Fruit fly (Drosophila melanogaster) whole organism, embryonic: ENCODE measurements around the gene nol.
A peak's percentile ranks its signal among the peaks of the same experiment; 100 is the strongest.

Experiments used
- Ada2b ChIP-seq: fragments of 200-800 bp; sonication (Bioruptor generic); IDR thresholded peaks from 2 replicates; pipeline ENCODE4 v1.3.6; 2022; ENCODE audit warnings: missing biosample characterization, missing genetic modification characterization
- Atf6 ChIP-seq: fragments of 200-800 bp; sonication (Bioruptor generic); IDR thresholded peaks from 2 replicates; pipeline ENCODE4 v1.3.6; 2022; ENCODE audit warnings: missing biosample characterization, missing genetic modification characterization
- BEAF-32 ChIP-seq: fragments of 200-800 bp; sonication (Bioruptor generic); optimal IDR thresholded peaks from 3 replicates; lab custom pipeline; 2017; ENCODE audit warnings: missing biosample characterization, missing genetic modification characterization, mild to moderate bottlenecking, moderate library complexity, missing genetic modification reagents
- CG1024 ChIP-seq: fragments of 200-800 bp; sonication (Bioruptor generic); IDR thresholded peaks from 2 replicates; pipeline ENCODE4 v1.3.6; 2022; ENCODE audit warnings: missing biosample characterization, missing genetic modification characterization
- CG10366 ChIP-seq: fragments of 200-800 bp; sonication (Bioruptor generic); IDR thresholded peaks from 2 replicates; pipeline ENCODE4 v1.3.6; 2022; ENCODE audit warnings: missing biosample characterization, missing genetic modification characterization
- CG11456 ChIP-seq: fragments of 200-800 bp; sonication (Bioruptor generic); IDR thresholded peaks from 3 replicates; pipeline ENCODE4 v1.3.6; 2022; ENCODE audit warnings: missing biosample characterization, missing genetic modification characterization
- CG11695 ChIP-seq: fragments of 200-800 bp; sonication (Bioruptor generic); IDR thresholded peaks from 3 replicates; pipeline ENCODE4 v1.3.6; 2022; ENCODE audit warnings: missing biosample characterization, missing genetic modification characterization
- CG12104 ChIP-seq: fragments of 200-800 bp; sonication (Bioruptor generic); optimal IDR thresholded peaks from 3 replicates; lab custom pipeline; 2016; ENCODE audit warnings: missing biosample characterization, missing genetic modification characterization
- CG13775 ChIP-seq: fragments of 200-800 bp; sonication (Bioruptor generic); optimal IDR thresholded peaks from 3 replicates; lab custom pipeline; 2017; ENCODE audit warnings: missing biosample characterization, mild to moderate bottlenecking, missing genetic modification characterization
- CG15073 ChIP-seq: fragments of 200-800 bp; sonication (Bioruptor generic); optimal IDR thresholded peaks from 2 replicates; lab custom pipeline; 2016; ENCODE audit warnings: missing biosample characterization, missing genetic modification characterization
- CG17328 ChIP-seq: fragments of 200-800 bp; sonication (Bioruptor generic); IDR thresholded peaks from 2 replicates; pipeline ENCODE4 v1.3.6; 2022; ENCODE audit warnings: missing biosample characterization, missing genetic modification characterization
- CG17568 ChIP-seq: fragments of 200-800 bp; sonication (Bioruptor generic); optimal IDR thresholded peaks from 2 replicates; lab custom pipeline; 2018; ENCODE audit warnings: missing biosample characterization, mild to moderate bottlenecking, missing genetic modification characterization, moderate library complexity
- CG17612 ChIP-seq: fragments of 200-800 bp; sonication (Bioruptor generic); IDR thresholded peaks from 2 replicates; pipeline ENCODE4 v1.3.6; 2022; ENCODE audit warnings: missing biosample characterization, missing genetic modification characterization
- CG2202 ChIP-seq: fragments of 200-800 bp; sonication (Bioruptor generic); optimal IDR thresholded peaks from 2 replicates; lab custom pipeline; 2018; ENCODE audit warnings: missing biosample characterization, mild to moderate bottlenecking, missing genetic modification characterization
- CG2678 ChIP-seq: fragments of 200-800 bp; sonication (Bioruptor generic); optimal IDR thresholded peaks from 3 replicates; lab custom pipeline; 2019; ENCODE audit warnings: missing biosample characterization, mild to moderate bottlenecking, missing genetic modification characterization, moderate library complexity
- CG3847 ChIP-seq: fragments of 200-800 bp; sonication (Bioruptor generic); IDR thresholded peaks from 2 replicates; pipeline ENCODE4 v1.3.6; 2022; ENCODE audit warnings: missing biosample characterization, missing genetic modification characterization
- CG42726 ChIP-seq: fragments of 200-800 bp; sonication (Bioruptor generic); IDR thresholded peaks from 2 replicates; pipeline ENCODE4 v1.3.6; 2022; ENCODE audit warnings: missing biosample characterization, missing genetic modification characterization; ENCODE audit not compliant: partially characterized antibody
- CG43689 ChIP-seq: fragments of 200-800 bp; sonication (Bioruptor generic); IDR thresholded peaks from 2 replicates; pipeline ENCODE4 v1.3.6; 2022; ENCODE audit warnings: missing biosample characterization, missing genetic modification characterization
- CG4404 ChIP-seq: fragments of 200-800 bp; sonication (Bioruptor generic); IDR thresholded peaks from 2 replicates; pipeline ENCODE4 v1.3.6; 2022; ENCODE audit warnings: missing biosample characterization, missing genetic modification characterization
- CG7928 ChIP-seq: fragments of 200-800 bp; sonication (Bioruptor generic); optimal IDR thresholded peaks from 2 replicates; lab custom pipeline; 2017; ENCODE audit warnings: missing biosample characterization, mild to moderate bottlenecking, missing genetic modification characterization
- CG7963 ChIP-seq: fragments of 200-800 bp; sonication (Bioruptor generic); IDR thresholded peaks from 3 replicates; pipeline ENCODE4 v1.3.6; 2022; ENCODE audit warnings: missing biosample characterization, missing genetic modification characterization; ENCODE audit not compliant: partially characterized antibody
- CG8478 ChIP-seq: fragments of >200 bp; optimal IDR thresholded peaks from 2 replicates; lab custom pipeline; 2018
- CG9215 ChIP-seq: fragments of 200-800 bp; sonication (Bioruptor generic); IDR thresholded peaks from 2 replicates; pipeline ENCODE4 v1.3.6; 2022; ENCODE audit warnings: missing biosample characterization, missing genetic modification characterization
- D19B ChIP-seq: fragments of 200-800 bp; sonication (Bioruptor generic); optimal IDR thresholded peaks from 2 replicates; lab custom pipeline; 2017; ENCODE audit warnings: missing biosample characterization, mild to moderate bottlenecking, missing genetic modification characterization
- Dbx ChIP-seq: fragments of 200-800 bp; sonication (Bioruptor generic); IDR thresholded peaks from 3 replicates; pipeline ENCODE4 v1.3.6; 2022; ENCODE audit warnings: missing biosample characterization, missing genetic modification characterization
- Drgx ChIP-seq: fragments of 200-800 bp; sonication (Bioruptor generic); IDR thresholded peaks from 2 replicates; pipeline ENCODE4 v1.3.6; 2022; ENCODE audit warnings: missing biosample characterization, missing genetic modification characterization
- Elba2 ChIP-seq: fragments of 200-800 bp; sonication (Bioruptor generic); optimal IDR thresholded peaks from 3 replicates; lab custom pipeline; 2016; ENCODE audit warnings: missing biosample characterization, missing genetic modification characterization
- Gug ChIP-seq: fragments of 200-800 bp; sonication (Bioruptor generic); IDR thresholded peaks from 4 replicates; pipeline ENCODE4 v1.3.6; 2022; ENCODE audit warnings: missing biosample characterization, missing genetic modification characterization
- Pdp1 ChIP-seq, 2 experiments: fragments of 200-800 bp; sonication (Bioruptor generic); optimal IDR thresholded peaks; 3 replicates each; lab custom pipeline; 2016; ENCODE audit warnings: missing biosample characterization in 2 of 2, missing genetic modification characterization in 2 of 2, mild to moderate bottlenecking in 1 of 2, moderate library complexity in 1 of 2
- Scr ChIP-seq: fragments of 200-800 bp; sonication (Bioruptor generic); IDR thresholded peaks from 2 replicates; pipeline ENCODE4 v1.3.6; 2022; ENCODE audit warnings: missing biosample characterization, missing genetic modification characterization; ENCODE audit not compliant: partially characterized antibody
- Six4 ChIP-seq: fragments of 200-800 bp; sonication (Bioruptor generic); optimal IDR thresholded peaks from 2 replicates; lab custom pipeline; 2016; ENCODE audit warnings: missing biosample characterization, missing genetic modification characterization
- Sry-β ChIP-seq: fragments of 200-800 bp; sonication (Bioruptor generic); optimal IDR thresholded peaks from 2 replicates; lab custom pipeline; 2018; ENCODE audit warnings: missing biosample characterization, mild to moderate bottlenecking, missing genetic modification characterization, moderate library complexity
- TFAM ChIP-seq: fragments of 200-800 bp; sonication (Bioruptor generic); optimal IDR thresholded peaks from 2 replicates; lab custom pipeline; 2017; ENCODE audit warnings: missing biosample characterization, missing genetic modification characterization, inconsistent platforms
- Trl ChIP-seq, 3 experiments: fragments of >200 bp in 2 of 3; fragments of 200-800 bp in 1 of 3; sonication (Bioruptor generic) in 1 of 3; optimal IDR thresholded peaks; 2 replicates in 1 of 3; 3 replicates in 2 of 3; lab custom pipeline; 2016 to 2017; ENCODE audit warnings: missing biosample characterization in 1 of 3, missing genetic modification characterization in 1 of 3
- Xbp1 ChIP-seq: fragments of 200-800 bp; sonication (Bioruptor generic); optimal IDR thresholded peaks from 3 replicates; lab custom pipeline; 2016; ENCODE audit warnings: missing biosample characterization, mild to moderate bottlenecking, missing genetic modification characterization
- cato ChIP-seq: fragments of 200-800 bp; sonication (Bioruptor generic); optimal IDR thresholded peaks from 2 replicates; lab custom pipeline; 2016; ENCODE audit warnings: missing biosample characterization, missing genetic modification characterization, borderline replicate concordance
- cwo ChIP-seq: fragments of 200-800 bp; sonication (Bioruptor generic); optimal IDR thresholded peaks from 3 replicates; lab custom pipeline; 2017; ENCODE audit warnings: missing biosample characterization, missing genetic modification characterization, mild to moderate bottlenecking, moderate library complexity, missing genetic modification reagents
- ems ChIP-seq: fragments of 200-800 bp; sonication (Bioruptor generic); optimal IDR thresholded peaks from 3 replicates; lab custom pipeline; 2016; ENCODE audit warnings: missing biosample characterization, missing genetic modification characterization
- gem ChIP-seq: fragments of 200-800 bp; sonication (Bioruptor generic); optimal IDR thresholded peaks from 2 replicates; lab custom pipeline; 2019; ENCODE audit warnings: missing biosample characterization, mild to moderate bottlenecking, missing genetic modification characterization, moderate library complexity
- maf-S ChIP-seq: fragments of 200-800 bp; sonication (Bioruptor generic); optimal IDR thresholded peaks from 2 replicates; lab custom pipeline; 2016; ENCODE audit warnings: missing biosample characterization, missing genetic modification characterization
- odd ChIP-seq: fragments of 200-800 bp; sonication (Bioruptor generic); optimal IDR thresholded peaks from 2 replicates; lab custom pipeline; 2017; ENCODE audit warnings: missing biosample characterization, mild to moderate bottlenecking, missing genetic modification characterization
- org-1 ChIP-seq: fragments of 200-800 bp; sonication (Bioruptor generic); optimal IDR thresholded peaks from 2 replicates; lab custom pipeline; 2017; ENCODE audit warnings: missing biosample characterization, missing genetic modification characterization
- pho ChIP-seq: fragments of 200-800 bp; sonication (Bioruptor generic); optimal IDR thresholded peaks from 2 replicates; lab custom pipeline; 2016; ENCODE audit warnings: missing biosample characterization, missing genetic modification characterization
- salm ChIP-seq: fragments of 200-800 bp; sonication (Bioruptor generic); optimal IDR thresholded peaks from 2 replicates; lab custom pipeline; 2018; ENCODE audit warnings: missing biosample characterization, mild to moderate bottlenecking, missing genetic modification characterization
- sc ChIP-seq, 3 experiments: fragments of >200 bp in 2 of 3; fragments of 200-800 bp in 1 of 3; sonication (Bioruptor generic) in 1 of 3; optimal IDR thresholded peaks; 2 replicates in 2 of 3; 3 replicates in 1 of 3; lab custom pipeline; 2017; ENCODE audit warnings: mild to moderate bottlenecking in 1 of 3, missing biosample characterization in 1 of 3, missing genetic modification characterization in 1 of 3, missing genetic modification reagents in 1 of 3
- shn ChIP-seq: fragments of 200-800 bp; sonication (Bioruptor generic); optimal IDR thresholded peaks from 3 replicates; lab custom pipeline; 2016; ENCODE audit warnings: missing biosample characterization, missing genetic modification characterization
- slp2 ChIP-seq: fragments of 200-800 bp; sonication (Bioruptor generic); optimal IDR thresholded peaks from 2 replicates; lab custom pipeline; 2016; ENCODE audit warnings: missing biosample characterization, missing genetic modification characterization
- vfl ChIP-seq: fragments of 200-800 bp; sonication (Bioruptor generic); optimal IDR thresholded peaks from 2 replicates; lab custom pipeline; 2016; ENCODE audit warnings: missing biosample characterization, missing genetic modification characterization
- zfh2 ChIP-seq: fragments of 200-800 bp; sonication (Bioruptor generic); optimal IDR thresholded peaks from 2 replicates; lab custom pipeline; 2016; ENCODE audit warnings: missing biosample characterization, missing genetic modification characterization

The nol gene

DNA sequence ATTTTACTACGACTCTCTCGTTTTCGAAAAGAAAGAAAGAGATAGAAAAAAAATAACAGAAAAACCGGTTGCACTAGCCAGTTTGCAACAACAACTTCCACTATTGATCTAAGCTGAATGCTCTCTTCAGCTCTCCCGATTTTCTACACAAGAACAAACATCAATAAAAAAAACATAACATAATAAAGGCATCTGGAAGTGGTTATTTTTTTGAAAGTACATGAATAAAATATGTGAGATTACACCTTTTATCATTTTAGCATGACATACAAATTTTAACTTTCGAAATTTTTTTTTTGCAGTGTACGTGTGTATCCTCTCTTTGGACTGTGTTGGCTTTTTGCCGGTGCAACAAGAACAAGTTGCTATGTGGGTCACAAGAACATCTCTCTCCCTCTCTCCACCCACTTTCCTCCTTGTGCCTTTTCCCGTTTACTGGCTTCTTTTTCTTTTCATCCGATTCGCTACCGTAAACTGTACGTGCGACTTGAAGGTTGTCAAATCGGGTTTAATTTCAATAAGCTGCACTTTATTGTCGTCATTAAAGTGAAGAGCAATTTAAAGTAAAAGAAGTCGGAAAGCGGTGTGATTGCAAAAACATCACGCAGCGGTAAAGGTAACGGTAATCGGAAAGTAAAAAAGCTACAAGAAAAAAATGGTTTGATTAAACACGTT is 45.9 kb upstream of the nol start (continued):
- TF ChIP-seq cato (GFP tag; lab: Kevin White, UChicago) (peak; percentile 95), CG15073 (GFP tag; lab: Kevin White, UChicago) (peak; percentile 78), shn (GFP tag; lab: Kevin White, UChicago) (peak; percentile 92), CG2678 (tag; lab: Kevin White, UChicago) (peak; percentile 97), CG42726 (GFP tag; lab: Robert Waterston, UW) (no peak), CG8478 (no peak), CG3847 (GFP tag; lab: Robert Waterston, UW) (peak; percentile 90), CG13775 (GFP tag; lab: Kevin White, UChicago) (peak; percentile 94), CG43689 (peak; percentile 89), Trl (optimal IDR thresholded peaks at IDR 0.05; lab: Kevin White, UChicago) (peak; percentile 35 to 55), Trl (GFP tag; optimal IDR thresholded peaks at IDR 0.05; lab: Kevin White, UChicago) (peak; percentile 97), cwo (GFP tag; lab: Kevin White, UChicago) (peak; percentile 91), slp2 (peak; percentile 96), CG11695 (peak; percentile 94), CG9215 (GFP tag; lab: Robert Waterston, UW) (peak; percentile 78), CG10366 (peak; percentile 96), TFAM (GFP tag; lab: Kevin White, UChicago) (peak; percentile 71), CG4404 (GFP tag; lab: Robert Waterston, UW) (peak; percentile 91), maf-S (GFP tag; lab: Kevin White, UChicago) (peak; percentile 93), sc (optimal IDR thresholded peaks at IDR 0.05; lab: Kevin White, UChicago) (no peak), sc (GFP tag; optimal IDR thresholded peaks at IDR 0.05; lab: Kevin White, UChicago) (peak; percentile 94), odd (GFP tag; lab: Kevin White, UChicago) (peak; percentile 95), Atf6 (GFP tag; lab: Robert Waterston, UW) (peak; percentile 93), CG7928 (GFP tag; lab: Kevin White, UChicago) (peak; percentile 61), Pdp1 (GFP tag; optimal IDR thresholded peaks at IDR 0.05; lab: Kevin White, UChicago) (peak; percentile 95 to 97), Scr (GFP tag; lab: Robert Waterston, UW) (no peak), Six4 (GFP tag; lab: Kevin White, UChicago) (peak; percentile 96), Elba2 (GFP tag; lab: Kevin White, UChicago) (peak; percentile 82), vfl (peak; percentile 76), D19B (GFP tag; lab: Kevin White, UChicago) (peak; percentile 66), Drgx (GFP tag; lab: Robert Waterston, UW) (peak; percentile 99), CG7963 (GFP tag; lab: Robert Waterston, UW) (no peak), CG12104 (GFP tag; lab: Kevin White, UChicago) (peak; percentile 96), CG11456 (GFP tag; lab: Robert Waterston, UW) (peak; percentile 90), CG1024 (GFP tag; lab: Robert Waterston, UW) (peak; percentile 94), CG17568 (GFP tag; lab: Kevin White, UChicago) (peak; percentile 95), BEAF-32 (GFP tag; lab: Kevin White, UChicago) (peak; percentile 5), zfh2 (GFP tag; lab: Kevin White, UChicago) (peak; percentile 74), Sry-β (GFP tag; lab: Kevin White, UChicago) (peak; percentile 68), Ada2b (peak; percentile 97), CG2202 (peak; percentile 98), gem (tag; lab: Kevin White, UChicago) (peak; percentile 98), salm (tag; lab: Kevin White, UChicago) (peak; percentile 96), ems (GFP tag; lab: Kevin White, UChicago) (peak; percentile 92), pho (GFP tag; lab: Kevin White, UChicago) (peak; percentile 90), CG17612 (peak; percentile 82), Dbx (GFP tag; lab: Robert Waterston, UW) (peak; percentile 82; the same call in 2 of the 3 replicates), org-1 (GFP tag; lab: Kevin White, UChicago) (peak; percentile 93), Xbp1 (GFP tag; lab: Kevin White, UChicago) (peak; percentile 97), CG17328 (GFP tag; lab: Robert Waterston, UW) (peak; percentile 99), Gug (GFP tag; lab: Robert Waterston, UW) (peak; percentile 87)
